Worm (Caenorhabditis elegans): Measurements from ENCODE around the gene csb-1.
A peak's percentile ranks its signal among the peaks of the same experiment; 100 is the strongest.

The csb-1 gene

ce11 chrX:15841086-15841622 lies 24.6 kb downstream of the csb-1 start, which contains the start of gene serp-1.1:
serp-1.1 (plus strand) TSS chrX:15841572.
- TF ChIP-seq lin-11 (tag; optimal IDR thresholded peaks at IDR 0.05) (peak; percentile 93), fos-1 (tag; optimal IDR thresholded peaks at IDR 0.05) (peak; percentile 99), mab-5 (tag; optimal IDR thresholded peaks at IDR 0.05) (peak; percentile 90), nhr-23 (tag; optimal IDR thresholded peaks at IDR 0.05) (no peak), nhr-21 (tag; optimal IDR thresholded peaks at IDR 0.05) (peak; percentile 99), snpc-4 (tag; optimal IDR thresholded peaks at IDR 0.05) (peak; percentile 91), ztf-1 (GFP tag; conservative IDR thresholded peaks at IDR 0.05) (no peak), sma-9 (GFP tag; optimal IDR thresholded peaks at IDR 0.05) (peak; percentile 99), sma-9 (tag; optimal IDR thresholded peaks at IDR 0.05) (peak; percentile 63), mdl-1 (tag; optimal IDR thresholded peaks at IDR 0.05) (peak; percentile 96 to 97), nhr-129 (tag; optimal IDR thresholded peaks at IDR 0.05) (peak; percentile 99), ztf-4 (tag; optimal IDR thresholded peaks at IDR 0.05) (peak; percentile 95), sma-3 (GFP tag; optimal IDR thresholded peaks at IDR 0.05) (peak; percentile 99), sem-4 (tag; optimal IDR thresholded peaks at IDR 0.05) (peak; percentile 99), mbf-1 (tag; optimal IDR thresholded peaks at IDR 0.05) (peak; percentile 13), ztf-11 (tag; optimal IDR thresholded peaks at IDR 0.05) (peak; percentile 53), skn-1 (tag; optimal IDR thresholded peaks at IDR 0.05) (peak; percentile 64), blmp-1 (tag; optimal IDR thresholded peaks at IDR 0.05; ENCODE audit: insufficient read depth) (peak; percentile 82), nhr-237 (tag; optimal IDR thresholded peaks at IDR 0.05) (peak; percentile 78), ceh-16 (tag; optimal IDR thresholded peaks at IDR 0.05) (peak; percentile 98), nhr-6 (tag; optimal IDR thresholded peaks at IDR 0.05) (peak; percentile 95), C34F6.9 (tag; optimal IDR thresholded peaks at IDR 0.05) (peak; percentile 94), F13H6.1 (tag; optimal IDR thresholded peaks at IDR 0.05) (peak; percentile 99), ama-1 (optimal IDR thresholded peaks at IDR 0.05) (no peak), unc-39 (tag; optimal IDR thresholded peaks at IDR 0.05) (peak; percentile 78), alr-1 (tag; optimal IDR thresholded peaks at IDR 0.05) (no peak), nhr-10 (tag; optimal IDR thresholded peaks at IDR 0.05) (peak; percentile 89), nhr-25 (tag; optimal IDR thresholded peaks at IDR 0.05) (peak; percentile 98), ZK546.5 (tag; optimal IDR thresholded peaks at IDR 0.05) (peak; percentile 62), lin-39 (tag; optimal IDR thresholded peaks at IDR 0.05) (peak; percentile 61), nhr-77 (tag; optimal IDR thresholded peaks at IDR 0.05) (peak; percentile 91), egl-27 (tag; optimal IDR thresholded peaks at IDR 0.05) (peak; percentile 98), lin-13 (GFP tag; optimal IDR thresholded peaks at IDR 0.05) (peak; percentile 98), Y55F3AM.14 (GFP tag; optimal IDR thresholded peaks at IDR 0.05) (peak; percentile 98), nhr-12 (tag; optimal IDR thresholded peaks at IDR 0.05) (no peak), zag-1 (tag; optimal IDR thresholded peaks at IDR 0.05) (peak; percentile 99), dmd-4 (tag; optimal IDR thresholded peaks at IDR 0.05) (no peak), peb-1 (tag; optimal IDR thresholded peaks at IDR 0.05) (peak; percentile 65), aly-2 (tag; optimal IDR thresholded peaks at IDR 0.05) (no peak), crh-2 (tag; optimal IDR thresholded peaks at IDR 0.05) (peak; percentile 100), unc-62 (GFP tag; optimal IDR thresholded peaks at IDR 0.05) (peak; percentile 71), R02D3.7 (tag; optimal IDR thresholded peaks at IDR 0.05) (peak; percentile 73), unc-55 (GFP tag; optimal IDR thresholded peaks at IDR 0.05) (peak; percentile 98), nhr-11 (tag; optimal IDR thresholded peaks at IDR 0.05) (peak; percentile 3), elt-1 (tag; optimal IDR thresholded peaks at IDR 0.05) (no peak), ceh-82 (tag; optimal IDR thresholded peaks at IDR 0.05) (peak; percentile 93), gmeb-1 (tag; optimal IDR thresholded peaks at IDR 0.05) (peak; percentile 90), lsy-2 (tag; optimal IDR thresholded peaks at IDR 0.05) (peak; percentile 99 to 100), elt-3 (tag; optimal IDR thresholded peaks at IDR 0.05) (no peak)

All from whole organism, L2 larva.